Worm (Caenorhabditis elegans): Measurements from ENCODE around the gene cutl-21.

cutl-21 gene

DNA sequence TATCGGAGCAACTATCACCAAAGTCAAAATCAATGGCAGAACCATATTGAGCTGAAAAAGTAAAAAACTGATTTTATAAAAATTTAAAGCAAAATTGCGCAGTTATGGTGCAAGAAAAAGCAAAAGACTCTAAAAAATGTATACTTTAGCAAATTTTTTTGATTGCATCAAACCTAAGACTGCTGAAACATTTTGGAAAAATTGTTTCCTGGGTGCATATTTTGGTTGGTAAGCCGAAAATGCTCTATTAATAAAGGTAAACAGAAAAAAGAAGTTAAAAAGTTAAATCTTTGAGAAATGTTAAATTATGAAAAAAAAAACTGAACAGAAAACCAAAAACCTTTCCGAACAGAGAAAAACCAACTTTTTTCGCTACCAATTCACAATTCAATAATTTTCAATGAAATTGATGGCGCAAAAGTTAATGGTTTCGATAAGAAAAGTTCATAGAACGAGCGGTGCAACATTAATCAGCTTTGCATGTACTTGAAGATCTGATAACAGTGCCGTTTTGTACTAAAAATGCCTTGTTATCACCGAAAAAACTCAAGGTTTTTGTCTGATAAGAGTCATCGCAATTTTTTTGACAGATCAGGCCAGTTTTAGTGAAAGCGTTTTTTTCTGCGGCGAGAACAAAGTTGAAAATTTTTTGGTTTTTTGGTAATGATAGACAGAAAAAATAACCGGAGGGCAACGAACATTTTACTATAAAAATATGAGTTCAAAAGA, 26.0 kb upstream of the cutl-21 start, which contains the start of gene abhd-3.2:
Gene abhd-3.2, minus strand, starts transcription at position 51 of the 729 bp plus-strand sequence.
- TF ChIP-seq sdz-38 (tag; optimal IDR thresholded peaks at IDR 0.05) (no peak), rcor-1 (GFP tag; IDR thresholded peaks at IDR 0.05) (no peak), T26A5.8 (tag; optimal IDR thresholded peaks at IDR 0.05) (no peak), dox-1 (GFP tag; IDR thresholded peaks at IDR 0.05) (peak; percentile 62), F49E8.2 (tag; optimal IDR thresholded peaks at IDR 0.05; ENCODE audit: insufficient read depth) (no peak), K12H6.12 (tag; optimal IDR thresholded peaks at IDR 0.05) (no peak), lin-54 (GFP tag; optimal IDR thresholded peaks at IDR 0.05) (no peak), ztf-26 (tag; optimal IDR thresholded peaks at IDR 0.05) (peak; percentile 19), sptf-2 (GFP tag; optimal IDR thresholded peaks at IDR 0.05) (no peak), lsl-1 (GFP tag; optimal IDR thresholded peaks at IDR 0.05) (no peak), lag-1 (GFP tag; IDR thresholded peaks at IDR 0.05) (no peak), lin-35 (GFP tag; optimal IDR thresholded peaks at IDR 0.05) (no peak), ztf-22 (GFP tag; optimal IDR thresholded peaks at IDR 0.05) (peak; percentile 88), Y53G8AR.9 (GFP tag; conservative IDR thresholded peaks at IDR 0.05) (no peak), F39B2.1 (GFP tag; IDR thresholded peaks at IDR 0.05) (no peak), lin-40 (tag; optimal IDR thresholded peaks at IDR 0.05) (peak; percentile 71), mes-4 (tag; optimal IDR thresholded peaks at IDR 0.05) (no peak), nfya-1 (tag; optimal IDR thresholded peaks at IDR 0.05; ENCODE audit: borderline replicate concordance, insufficient read depth) (no peak), nhr-120 (GFP tag; IDR thresholded peaks at IDR 0.05) (no peak), F57A8.1 (GFP tag; optimal IDR thresholded peaks at IDR 0.05) (no peak), madf-10 (tag; optimal IDR thresholded peaks at IDR 0.05) (no peak), zfh-2 (GFP tag; conservative IDR thresholded peaks at IDR 0.05) (no peak), B0035.1 (tag; optimal IDR thresholded peaks at IDR 0.05) (no peak), tlf-1 (GFP tag; optimal IDR thresholded peaks at IDR 0.05) (peak; percentile 44), B0336.3 (GFP tag; IDR thresholded peaks at IDR 0.05) (peak; percentile 44; the same call in 1 of the 2 replicates), nhr-179 (tag; optimal IDR thresholded peaks at IDR 0.05) (no peak), unc-130 (GFP tag; optimal IDR thresholded peaks at IDR 0.05) (no peak), hlh-26 (GFP tag; conservative IDR thresholded peaks at IDR 0.05) (no peak), nhr-27 (tag; optimal IDR thresholded peaks at IDR 0.05) (no peak), let-607 (tag; optimal IDR thresholded peaks at IDR 0.05) (peak; percentile 2 to 45), nhr-80 (tag; optimal IDR thresholded peaks at IDR 0.05) (peak; percentile 98), ekl-4 (GFP tag; IDR thresholded peaks at IDR 0.05) (no peak), ets-4 (GFP tag; optimal IDR thresholded peaks at IDR 0.05) (peak; percentile 82), pha-4 (tag; optimal IDR thresholded peaks at IDR 0.05) (peak; percentile 81), repo-1 (tag; optimal IDR thresholded peaks at IDR 0.05) (no peak), F52B5.7 (tag; optimal IDR thresholded peaks at IDR 0.05) (no peak), snpc-4 (GFP tag; optimal IDR thresholded peaks at IDR 0.05) (no peak), snpc-4 (tag; optimal IDR thresholded peaks at IDR 0.05) (no peak), C06A6.2 (GFP tag; conservative IDR thresholded peaks at IDR 0.05) (no peak), hlh-12 (tag; optimal IDR thresholded peaks at IDR 0.05) (no peak), ceh-100 (GFP tag; IDR thresholded peaks at IDR 0.05) (no peak), tbp1 (GFP tag; optimal IDR thresholded peaks at IDR 0.05) (peak; percentile 12), atf-7 (tag; optimal IDR thresholded peaks at IDR 0.05) (peak; percentile 63), unc-62 (GFP tag; optimal IDR thresholded peaks at IDR 0.05) (peak; percentile 66), ztf-28 (GFP tag; IDR thresholded peaks at IDR 0.05) (no peak), ceh-27 (GFP tag; optimal IDR thresholded peaks at IDR 0.05) (no peak)
